Fruit fly (Drosophila melanogaster) Kc167 (cell line): ENCODE results near the gene Rab1.
A peak's percentile ranks its signal among the peaks of the same experiment; 100 is the strongest.

ENCODE experiments used
- Myc ChIP-seq: fragments of >200 bp; optimal IDR thresholded peaks from 2 replicates; lab custom pipeline; 2017; ENCODE audit warnings: missing external identifiers
- Sin3A ChIP-seq: fragments of >200 bp; optimal IDR thresholded peaks from 2 replicates; lab custom pipeline; 2018; ENCODE audit warnings: missing external identifiers
- h ChIP-seq: fragments of >200 bp; optimal IDR thresholded peaks from 3 replicates; lab custom pipeline; 2018; ENCODE audit warnings: missing external identifiers
- insv ChIP-seq: fragments of >200 bp; optimal IDR thresholded peaks from 3 replicates; lab custom pipeline; 2018; ENCODE audit warnings: missing external identifiers
- psq ChIP-seq: fragments of >200 bp; optimal IDR thresholded peaks from 2 replicates; lab custom pipeline; 2017; ENCODE audit warnings: missing external identifiers
- ttk ChIP-seq: sonication (Bioruptor generic); optimal IDR thresholded peaks from 2 replicates; lab custom pipeline; 2017; ENCODE audit warnings: missing external identifiers

Gene Rab1

dm6 chr3R:21274870-21275269 is 6.0 kb upstream of the Rab1 start:
- no peak for TF ChIP-seq h (lab: Kevin White, UChicago)
- no peak for TF ChIP-seq insv (lab: Kevin White, UChicago)
- TF ChIP-seq psq (lab: Kevin White, UChicago) = no peak
- TF ChIP-seq ttk (lab: Kevin White, UChicago) = no peak
- TF ChIP-seq Myc (lab: Kevin White, UChicago) = no peak
- TF ChIP-seq Sin3A (lab: Kevin White, UChicago) = no peak

dm6 chr3R:21273427-21274038 is 4.7 kb upstream of the Rab1 start, which contains the start of gene CG3308:
TSS of gene CG3308 (minus strand) at chr3R:21273817.
- TF ChIP-seq insv (lab: Kevin White, UChicago) (no peak), h (lab: Kevin White, UChicago) (no peak)

- TF ChIP-seq psq (lab: Kevin White, UChicago) (no peak), Myc (lab: Kevin White, UChicago) (no peak)
These were observed 2.3 kb upstream of the Rab1 start for dm6 chr3R:21271208-21271607.

- no peak for TF ChIP-seq Myc (lab: Kevin White, UChicago)
- TF ChIP-seq ttk (lab: Kevin White, UChicago) = peak; percentile 1
These were observed 1.8 kb upstream of the Rab1 start for dm6 chr3R:21270609-21271143.

dm6 chr3R:21269923-21270322 is 1.1 kb upstream of the Rab1 start, which contains the start of the genes AP-2sigma and Idi:
TSS of gene AP-2sigma (minus strand) at chr3R:21270075.
TSS of gene Idi (plus strand) at chr3R:21270126.
- no peak for TF ChIP-seq psq (lab: Kevin White, UChicago)
- no peak for TF ChIP-seq Myc (lab: Kevin White, UChicago)
- no peak for TF ChIP-seq h (lab: Kevin White, UChicago)

- TF ChIP-seq insv (lab: Kevin White, UChicago) = no peak
- TF ChIP-seq ttk (lab: Kevin White, UChicago) = no peak
- no peak for TF ChIP-seq Myc (lab: Kevin White, UChicago)
- TF ChIP-seq psq (lab: Kevin White, UChicago) = no peak
- no peak for TF ChIP-seq h (lab: Kevin White, UChicago)
- TF ChIP-seq Sin3A (lab: Kevin White, UChicago) = no peak
These were observed 818 bp downstream of the Rab1 start for dm6 chr3R:21267972-21268512.

- no peak for TF ChIP-seq insv (lab: Kevin White, UChicago)
- no peak for TF ChIP-seq Myc (lab: Kevin White, UChicago)
- no peak for TF ChIP-seq Sin3A (lab: Kevin White, UChicago)
- no peak for TF ChIP-seq psq (lab: Kevin White, UChicago)
- TF ChIP-seq ttk (lab: Kevin White, UChicago) = no peak
- TF ChIP-seq h (lab: Kevin White, UChicago) = no peak
These were observed 5.7 kb downstream of the Rab1 start for dm6 chr3R:21263177-21263576.

- TF ChIP-seq psq (lab: Kevin White, UChicago) (no peak), Sin3A (lab: Kevin White, UChicago) (no peak), Myc (lab: Kevin White, UChicago) (no peak), ttk (lab: Kevin White, UChicago) (no peak), insv (lab: Kevin White, UChicago) (no peak), h (lab: Kevin White, UChicago) (no peak)
These were observed 8.1 kb downstream of the Rab1 start for dm6 chr3R:21260795-21261194.

dm6 chr3R:21254296-21254695 is 14.6 kb downstream of the Rab1 start:
- no peak for TF ChIP-seq insv (lab: Kevin White, UChicago)

- TF ChIP-seq ttk (lab: Kevin White, UChicago) (no peak), Myc (lab: Kevin White, UChicago) (no peak), Sin3A (lab: Kevin White, UChicago) (no peak), insv (lab: Kevin White, UChicago) (no peak), h (lab: Kevin White, UChicago) (no peak), psq (lab: Kevin White, UChicago) (no peak)
These were observed 16.4 kb downstream of the Rab1 start for dm6 chr3R:21252478-21252877.

- no peak for TF ChIP-seq h (lab: Kevin White, UChicago)
- TF ChIP-seq Sin3A (lab: Kevin White, UChicago) = no peak
- no peak for TF ChIP-seq psq (lab: Kevin White, UChicago)
- TF ChIP-seq Myc (lab: Kevin White, UChicago) = no peak
- no peak for TF ChIP-seq insv (lab: Kevin White, UChicago)
- TF ChIP-seq ttk (lab: Kevin White, UChicago) = no peak
These were observed 22.3 kb downstream of the Rab1 start, which contains the start of gene ETHR for dm6 chr3R:21246492-21247061. TSS of gene ETHR (plus strand) at chr3R:21247011.

dm6 chr3R:21245846-21246245 is 23.0 kb downstream of the Rab1 start:
- TF ChIP-seq insv (lab: Kevin White, UChicago) = no peak
- TF ChIP-seq h (lab: Kevin White, UChicago) = no peak
- TF ChIP-seq Myc (lab: Kevin White, UChicago) = no peak
- no peak for TF ChIP-seq ttk (lab: Kevin White, UChicago)
- no peak for TF ChIP-seq psq (lab: Kevin White, UChicago)
- no peak for TF ChIP-seq Sin3A (lab: Kevin White, UChicago)
